Fruit fly (Drosophila melanogaster) whole organism, prepupa: ENCODE measurements around the gene Drsl3.

Experiments used
- CG1621 ChIP-seq: fragments of 200-800 bp; sonication (Bioruptor generic); optimal IDR thresholded peaks from 3 replicates; lab custom pipeline; 2018; ENCODE audit warnings: missing biosample characterization, mild to moderate bottlenecking, missing genetic modification characterization
- CG6854 ChIP-seq: fragments of 200-800 bp; sonication (Bioruptor generic); optimal IDR thresholded peaks from 2 replicates; lab custom pipeline; 2017; ENCODE audit warnings: missing biosample characterization, mild to moderate bottlenecking, missing genetic modification characterization
- Sox102F ChIP-seq: fragments of 200-800 bp; sonication (Bioruptor generic); optimal IDR thresholded peaks from 2 replicates; lab custom pipeline; 2016; ENCODE audit warnings: missing biosample characterization, mild to moderate bottlenecking, missing genetic modification characterization
- fd85E ChIP-seq: fragments of 200-800 bp; sonication (Bioruptor generic); optimal IDR thresholded peaks from 3 replicates; lab custom pipeline; 2016; ENCODE audit warnings: missing biosample characterization, missing genetic modification characterization
- vri ChIP-seq: fragments of 200-800 bp; sonication (Bioruptor generic); optimal IDR thresholded peaks from 3 replicates; lab custom pipeline; 2016; ENCODE audit warnings: missing biosample characterization, mild to moderate bottlenecking, missing genetic modification characterization

DNA sequence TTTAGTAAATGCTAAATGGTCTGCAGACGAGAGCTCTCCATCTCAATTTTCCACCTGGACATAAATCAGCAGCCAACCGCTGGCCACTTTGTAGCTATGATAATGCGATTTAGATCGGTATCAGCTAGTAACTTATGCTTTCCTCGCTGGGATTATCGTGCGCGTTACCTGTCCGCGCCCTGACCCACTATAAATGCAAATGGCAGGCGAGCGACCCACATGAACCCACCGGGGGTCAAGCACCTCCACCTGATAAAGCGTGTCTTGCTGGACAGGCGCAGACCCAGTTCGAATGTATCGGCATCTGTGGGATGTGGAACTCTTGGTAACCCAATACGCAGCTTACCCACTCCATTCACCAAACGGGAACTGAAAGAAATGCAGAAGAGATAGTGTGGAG, 38.5 kb downstream of the Drsl3 start:
- no peak for TF ChIP-seq CG6854 (GFP tag; lab: Kevin White, UChicago)
- no peak for TF ChIP-seq Sox102F (GFP tag; lab: Kevin White, UChicago)
- no peak for TF ChIP-seq CG1621 (tag; lab: Kevin White, UChicago)
- no peak for TF ChIP-seq vri
- no peak for TF ChIP-seq fd85E
